Worm (Caenorhabditis elegans) whole organism, mixed stage, embryonic: ENCODE results near the gene tag-280.

Experiments
- M03D4.4 ChIP-seq: sonication (generic microtip); optimal IDR thresholded peaks from 2 replicates; lab custom pipeline; 2017; ENCODE audit warnings: mild to moderate bottlenecking, missing genetic modification characterization, missing compliant biosample characterization
- bed-3 ChIP-seq: fragments of 200-800 bp; sonication (Bioruptor generic); optimal IDR thresholded peaks from 3 replicates; lab custom pipeline; 2018; ENCODE audit warnings: mild to moderate bottlenecking, missing genetic modification characterization, moderate library complexity, missing compliant biosample characterization
- ceh-39 ChIP-seq: fragments of 150-350 bp; optimal IDR thresholded peaks from 2 replicates; lab custom pipeline; 2014; ENCODE audit warnings: missing biosample characterization, missing genetic modification characterization
- ceh-43 ChIP-seq: fragments of 200-800 bp; sonication (Bioruptor generic); optimal IDR thresholded peaks from 2 replicates; lab custom pipeline; 2018; ENCODE audit warnings: mild to moderate bottlenecking, missing genetic modification characterization, moderate library complexity, missing compliant biosample characterization
- ceh-83 ChIP-seq: fragments of 200-800 bp; sonication (Bioruptor generic); optimal IDR thresholded peaks from 2 replicates; lab custom pipeline; 2018; ENCODE audit warnings: mild to moderate bottlenecking, missing genetic modification characterization, missing compliant biosample characterization
- cnd-1 ChIP-seq: fragments of 200-800 bp; sonication (Bioruptor generic); optimal IDR thresholded peaks from 2 replicates; lab custom pipeline; 2018; ENCODE audit warnings: mild to moderate bottlenecking, missing genetic modification characterization, missing compliant biosample characterization
- drap-1 ChIP-seq: fragments of 200-800 bp; sonication (Bioruptor generic); optimal IDR thresholded peaks from 3 replicates; lab custom pipeline; 2018; ENCODE audit warnings: mild to moderate bottlenecking, missing genetic modification characterization, missing compliant biosample characterization
- elt-1 ChIP-seq: sonication (generic microtip); optimal IDR thresholded peaks from 2 replicates; lab custom pipeline; 2017; ENCODE audit warnings: missing genetic modification characterization, mild to moderate bottlenecking, missing compliant biosample characterization, antibody characterized with exemption, moderate library complexity, borderline replicate concordance; ENCODE audit not compliant: insufficient read depth
- elt-3 ChIP-seq: fragments of 150-350 bp; optimal IDR thresholded peaks from 2 replicates; lab custom pipeline; 2014; ENCODE audit warnings: missing biosample characterization, missing genetic modification characterization
- flh-1 ChIP-seq: fragments of 200-800 bp; sonication (Bioruptor generic); optimal IDR thresholded peaks from 2 replicates; lab custom pipeline; 2018; ENCODE audit warnings: mild to moderate bottlenecking, missing genetic modification characterization, moderate library complexity, missing compliant biosample characterization
- ham-2 ChIP-seq: fragments of 200-800 bp; sonication (Bioruptor generic); optimal IDR thresholded peaks from 2 replicates; lab custom pipeline; 2018; ENCODE audit warnings: mild to moderate bottlenecking, missing genetic modification characterization, missing compliant biosample characterization
- hlh-1 ChIP-seq: fragments of 150-350 bp; optimal IDR thresholded peaks from 2 replicates; lab custom pipeline; 2014; ENCODE audit warnings: missing biosample characterization, missing genetic modification reagents, missing genetic modification characterization
- lin-13 ChIP-seq: fragments of 150-350 bp; optimal IDR thresholded peaks from 2 replicates; lab custom pipeline; 2014; ENCODE audit warnings: missing biosample characterization, missing genetic modification characterization
- lin-32 ChIP-seq: fragments of 200-800 bp; sonication (Bioruptor generic); optimal IDR thresholded peaks from 2 replicates; lab custom pipeline; 2018; ENCODE audit warnings: mild to moderate bottlenecking, missing genetic modification characterization, missing compliant biosample characterization
- lsy-2 ChIP-seq: fragments of 150-350 bp; optimal IDR thresholded peaks from 2 replicates; lab custom pipeline; 2014; ENCODE audit warnings: missing biosample characterization, missing genetic modification characterization
- mab-5 ChIP-seq: fragments of 150-350 bp; optimal IDR thresholded peaks from 2 replicates; lab custom pipeline; 2014; ENCODE audit warnings: missing biosample characterization, missing genetic modification characterization
- mls-2 ChIP-seq: sonication (generic microtip); optimal IDR thresholded peaks from 2 replicates; lab custom pipeline; 2016; ENCODE audit warnings: mild to moderate bottlenecking, missing genetic modification characterization, moderate library complexity, missing compliant biosample characterization
- nhr-2 ChIP-seq: fragments of 150-350 bp; optimal IDR thresholded peaks from 2 replicates; lab custom pipeline; 2014; ENCODE audit warnings: missing biosample characterization, missing genetic modification characterization
- nhr-237 ChIP-seq: fragments of 150-350 bp; optimal IDR thresholded peaks from 2 replicates; lab custom pipeline; 2014; ENCODE audit warnings: missing biosample characterization, missing genetic modification characterization
- nhr-28 ChIP-seq: fragments of 150-350 bp; optimal IDR thresholded peaks from 2 replicates; lab custom pipeline; 2014; ENCODE audit warnings: missing biosample characterization, missing genetic modification characterization
- nhr-76 ChIP-seq: sonication (generic microtip); optimal IDR thresholded peaks from 2 replicates; lab custom pipeline; 2017; ENCODE audit warnings: missing biosample characterization, missing genetic modification characterization
- pha-4 ChIP-seq: fragments of 150-350 bp; optimal IDR thresholded peaks from 2 replicates; lab custom pipeline; 2018; ENCODE audit warnings: missing biosample characterization, missing genetic modification reagents, missing genetic modification characterization
- sem-2 ChIP-seq: fragments of 200-800 bp; sonication (Bioruptor generic); optimal IDR thresholded peaks from 2 replicates; lab custom pipeline; 2018; ENCODE audit warnings: mild to moderate bottlenecking, missing genetic modification characterization, missing compliant biosample characterization
- unc-39 ChIP-seq: fragments of 150-350 bp; optimal IDR thresholded peaks from 2 replicates; lab custom pipeline; 2014; ENCODE audit warnings: missing biosample characterization, missing genetic modification characterization
- unc-62 ChIP-seq: fragments of 150-350 bp; optimal IDR thresholded peaks from 2 replicates; lab custom pipeline; 2014; ENCODE audit warnings: missing biosample characterization, missing genetic modification reagents, missing genetic modification characterization
- zip-8 ChIP-seq: fragments of 150-350 bp; optimal IDR thresholded peaks from 2 replicates; lab custom pipeline; 2014; ENCODE audit warnings: missing biosample characterization, missing genetic modification characterization
- ztf-11 ChIP-seq: fragments of 150-350 bp; optimal IDR thresholded peaks from 2 replicates; lab custom pipeline; 2014; ENCODE audit warnings: missing biosample characterization, missing genetic modification characterization

The tag-280 gene

DNA sequence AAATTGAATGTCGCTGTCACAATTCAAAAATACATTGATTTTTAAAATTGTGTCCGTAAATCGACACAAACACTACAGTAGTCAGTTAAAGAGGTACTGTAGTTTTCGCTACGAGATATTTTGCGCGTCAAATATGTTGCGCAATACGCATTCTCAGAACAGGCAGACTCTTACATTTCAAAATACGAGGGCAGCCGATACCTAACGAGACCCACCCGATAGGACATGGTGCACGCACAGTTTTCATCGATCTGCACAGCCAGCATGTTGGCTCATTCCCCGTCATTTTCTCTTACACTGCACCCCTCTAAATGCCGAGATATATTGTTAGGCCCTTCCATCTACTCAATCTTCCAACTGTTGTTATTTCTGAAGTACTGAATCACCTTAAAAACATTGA is 1.8 kb downstream of the tag-280 start, which contains the start of gene F15A4.2:
F15A4.2 (plus strand) TSS at position 301 of the 400 bp plus-strand sequence.
- TF ChIP-seq lsy-2 (peak; percentile 12), unc-39 (tag; lab: Kevin White, UChicago) (no peak), zip-8 (tag; lab: Kevin White, UChicago) (peak; percentile 29), ceh-39 (tag; lab: Kevin White, UChicago) (peak; percentile 66)
- TF ChIP-seq, all 35 proteins: peak for 3

DNA sequence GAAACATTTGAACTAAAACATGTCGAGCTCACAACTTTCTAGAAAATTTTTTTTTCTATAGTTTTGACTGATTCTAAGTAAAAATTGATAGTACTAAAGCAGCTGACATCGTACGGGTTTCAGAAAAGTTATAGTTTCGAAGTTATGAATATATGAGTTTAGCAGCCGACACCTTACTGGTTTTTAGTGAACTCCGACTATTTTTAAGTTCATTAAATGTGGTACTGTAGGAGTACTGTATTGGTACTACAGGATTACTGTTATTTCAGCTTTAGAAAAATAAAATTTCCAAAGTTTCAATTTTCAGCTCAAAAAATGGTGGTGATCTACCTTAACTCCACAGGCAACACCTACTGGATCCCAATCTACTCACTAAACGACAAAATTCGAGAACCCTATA is 5.1 kb downstream of the tag-280 start, which contains the start of gene sre-37:
sre-37 (plus strand) TSS at position 301 of the 400 bp plus-strand sequence.
- no peak for TF ChIP-seq unc-62 (GFP tag; lab: Kevin White, UChicago)
- no peak for TF ChIP-seq ceh-83 (GFP tag; lab: Kevin White, UChicago)
- TF ChIP-seq lin-13 (tag; lab: Kevin White, UChicago): no peak
- no peak for TF ChIP-seq cnd-1 (tag; lab: Kevin White, UChicago)
- TF ChIP-seq nhr-237 (tag; lab: Kevin White, UChicago): no peak
- no peak for TF ChIP-seq flh-1 (GFP tag; lab: Kevin White, UChicago)

DNA sequence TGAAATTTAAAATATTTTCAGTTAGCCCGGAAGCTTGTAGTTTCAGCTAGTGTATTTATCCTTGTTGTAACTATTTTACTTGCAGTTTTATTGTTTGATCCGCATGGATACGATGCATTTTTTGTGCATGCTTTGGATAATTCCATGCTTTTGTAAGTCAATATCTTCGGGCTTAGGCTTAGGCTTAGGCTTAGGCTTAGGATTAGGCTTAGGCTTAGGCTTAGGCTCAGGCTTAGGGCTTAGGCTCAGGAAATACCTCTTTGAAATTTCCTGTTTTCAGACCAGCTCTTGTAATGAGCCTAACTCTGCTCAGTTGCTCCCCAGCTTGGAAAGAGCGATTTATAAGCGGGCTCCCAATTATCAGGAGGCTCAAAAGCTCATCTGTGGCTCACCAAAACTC is 6.6 kb downstream of the tag-280 start, which contains the start of gene srg-16:
srg-16 (plus strand) TSS at position 87 of the 400 bp plus-strand sequence.
- TF ChIP-seq nhr-28 (tag; lab: Kevin White, UChicago): no peak
- no peak for TF ChIP-seq M03D4.4 (tag; lab: Kevin White, UChicago)
- TF ChIP-seq hlh-1 (tag; lab: Kevin White, UChicago): no peak

DNA sequence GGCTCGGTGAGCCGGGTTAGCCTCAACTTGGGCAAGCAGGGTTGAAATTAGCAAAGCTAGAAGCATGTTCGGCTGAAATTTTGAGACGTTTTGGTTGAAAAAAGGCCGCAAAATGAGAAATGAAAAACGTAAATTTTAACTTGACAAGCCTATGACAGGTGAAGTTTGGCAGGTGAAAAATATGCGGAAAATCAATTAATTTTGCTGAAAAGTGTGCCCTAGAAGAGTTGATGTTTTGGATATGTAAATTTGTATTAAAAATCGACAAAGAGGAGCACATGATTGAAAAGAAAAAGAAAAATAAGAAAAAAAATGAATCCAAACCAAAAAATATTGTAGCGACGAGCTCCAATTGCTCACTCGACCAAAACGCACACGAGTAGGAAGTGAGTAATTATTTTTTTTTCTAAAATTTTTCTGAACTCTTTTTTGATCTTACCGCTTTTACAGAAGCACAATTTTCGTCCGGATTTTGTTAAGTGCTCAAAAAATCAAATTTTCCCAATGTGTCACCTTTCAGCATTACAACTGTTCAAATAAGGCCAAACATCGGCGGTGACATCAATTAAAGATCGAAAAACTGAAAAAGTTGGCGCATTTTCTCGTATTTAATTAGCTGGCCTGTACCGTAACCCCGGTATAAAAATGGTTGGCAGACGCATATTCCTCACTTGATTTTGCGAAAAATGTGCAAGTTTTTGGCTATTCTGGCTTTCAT is 10.8 kb downstream of the tag-280 start, which contains the start of the genes F15A4.5 and phat-8:
F15A4.5 (minus strand) TSS at position 101 of the 718 bp plus-strand sequence.
phat-8 (plus strand) TSS at position 668 of the 718 bp plus-strand sequence.
- TF ChIP-seq pha-4 (tag; lab: Kevin White, UChicago): no peak
- no peak for TF ChIP-seq lin-13 (tag; lab: Kevin White, UChicago)
- no peak for TF ChIP-seq nhr-76 (tag; lab: Kevin White, UChicago)
- TF ChIP-seq cnd-1 (tag; lab: Kevin White, UChicago): no peak
- TF ChIP-seq zip-8 (tag; lab: Kevin White, UChicago): no peak
- TF ChIP-seq ceh-39 (tag; lab: Kevin White, UChicago): no peak
- TF ChIP-seq ceh-43 (GFP tag; lab: Kevin White, UChicago): no peak
- TF ChIP-seq ham-2 (GFP tag; lab: Kevin White, UChicago): no peak
- TF ChIP-seq bed-3: no peak
- no peak for TF ChIP-seq ceh-83 (GFP tag; lab: Kevin White, UChicago)
- no peak for TF ChIP-seq flh-1 (GFP tag; lab: Kevin White, UChicago)
- TF ChIP-seq lin-32: no peak
- TF ChIP-seq elt-3 (tag; lab: Kevin White, UChicago): no peak
- no peak for TF ChIP-seq mab-5 (tag; lab: Kevin White, UChicago)
- no peak for TF ChIP-seq elt-1 (tag; lab: Kevin White, UChicago)
- no peak for TF ChIP-seq drap-1 (GFP tag; lab: Kevin White, UChicago)
- no peak for TF ChIP-seq unc-62 (GFP tag; lab: Kevin White, UChicago)
- no peak for TF ChIP-seq unc-39 (tag; lab: Kevin White, UChicago)
- no peak for TF ChIP-seq nhr-2 (tag; lab: Kevin White, UChicago)
- TF ChIP-seq sem-2: no peak

- no peak for TF ChIP-seq elt-3 (tag; lab: Kevin White, UChicago)
- no peak for TF ChIP-seq ztf-11 (tag; lab: Kevin White, UChicago)
- TF ChIP-seq flh-1 (GFP tag; lab: Kevin White, UChicago): no peak
- no peak for TF ChIP-seq unc-39 (tag; lab: Kevin White, UChicago)
- TF ChIP-seq nhr-2 (tag; lab: Kevin White, UChicago): no peak
- TF ChIP-seq unc-62 (GFP tag; lab: Kevin White, UChicago): no peak
- TF ChIP-seq cnd-1 (tag; lab: Kevin White, UChicago): no peak
- no peak for TF ChIP-seq ceh-43 (GFP tag; lab: Kevin White, UChicago)
- no peak for TF ChIP-seq pha-4 (tag; lab: Kevin White, UChicago)
- no peak for TF ChIP-seq nhr-28 (tag; lab: Kevin White, UChicago)
These were observed 13.0 kb downstream of the tag-280 start, which contains the start of gene srg-17 for ce11 chrII:12473406-12473805. srg-17 (plus strand) TSS chrII:12473706.

- TF ChIP-seq mls-2 (tag; lab: Kevin White, UChicago): no peak
- TF ChIP-seq drap-1 (GFP tag; lab: Kevin White, UChicago): no peak
- no peak for TF ChIP-seq ztf-11 (tag; lab: Kevin White, UChicago)
- TF ChIP-seq mab-5 (tag; lab: Kevin White, UChicago): no peak
- TF ChIP-seq pha-4 (tag; lab: Kevin White, UChicago): no peak
- no peak for TF ChIP-seq unc-62 (GFP tag; lab: Kevin White, UChicago)
These were observed 20.4 kb downstream of the tag-280 start, which contains the start of gene arrd-9 for ce11 chrII:12480811-12481210. arrd-9 (minus strand) TSS chrII:12480911.
